Fruit fly (Drosophila melanogaster) Kc167 (cell line): Measurements from ENCODE around the gene Sirt2.

Source experiments
- Myc ChIP-seq: fragments of >200 bp; optimal IDR thresholded peaks from 2 replicates; lab custom pipeline; 2017; ENCODE audit warnings: missing external identifiers
- Sin3A ChIP-seq: fragments of >200 bp; optimal IDR thresholded peaks from 2 replicates; lab custom pipeline; 2018; ENCODE audit warnings: missing external identifiers
- h ChIP-seq: fragments of >200 bp; optimal IDR thresholded peaks from 3 replicates; lab custom pipeline; 2018; ENCODE audit warnings: missing external identifiers
- ttk ChIP-seq: sonication (Bioruptor generic); optimal IDR thresholded peaks from 2 replicates; lab custom pipeline; 2017; ENCODE audit warnings: missing external identifiers

dm6 chr3R:20288069-20288468 lies 40.2 kb upstream of the Sirt2 start:
- TF ChIP-seq Sin3A (lab: Kevin White, UChicago) (no peak), h (lab: Kevin White, UChicago) (no peak), Myc (lab: Kevin White, UChicago) (no peak), ttk (no peak)
